Worm (Caenorhabditis elegans): ENCODE results near the gene F13H10.8.

F13H10.8 gene

ce11 chrIV:11019962-11020550 is at the start of gene F13H10.8:
F13H10.8 (plus strand) TSS chrIV:11020517.
- TF ChIP-seq T26A8.4 (GFP tag; IDR thresholded peaks at IDR 0.05), result no peak
- peak; percentile 30 for TF ChIP-seq hlh-30 (tag; optimal IDR thresholded peaks at IDR 0.05; ENCODE audit: insufficient read depth)
- peak; percentile 21 for TF ChIP-seq mep-1 (tag; optimal IDR thresholded peaks at IDR 0.05)
- no peak for TF ChIP-seq Y105C5A.15 (GFP tag; IDR thresholded peaks at IDR 0.05)
- peak; percentile 58 for TF ChIP-seq pqm-1 (tag; optimal IDR thresholded peaks at IDR 0.05)
- no peak for TF ChIP-seq daf-16 (GFP tag; optimal IDR thresholded peaks at IDR 0.05)
- TF ChIP-seq daf-16 (tag; optimal IDR thresholded peaks at IDR 0.05), result peak; percentile 66
- TF ChIP-seq mxl-3 (GFP tag; optimal IDR thresholded peaks at IDR 0.05), result peak; percentile 7
- peak; percentile 66 for TF ChIP-seq dve-1 (tag; optimal IDR thresholded peaks at IDR 0.05; ENCODE audit: insufficient read depth)
- peak; percentile 32 for TF ChIP-seq mes-2 (tag; optimal IDR thresholded peaks at IDR 0.05; ENCODE audit: poor library complexity, severe bottlenecking)
- peak; percentile 3 for TF ChIP-seq nhr-77 (tag; optimal IDR thresholded peaks at IDR 0.05)
- no peak for TF ChIP-seq mxl-2 (GFP tag; conservative IDR thresholded peaks at IDR 0.05)
- peak; percentile 47; the same call in 1 of the 2 replicates for TF ChIP-seq php-3 (GFP tag; IDR thresholded peaks at IDR 0.05)
- no peak for TF ChIP-seq jun-1 (tag; optimal IDR thresholded peaks at IDR 0.05)
- 0 out of 2 replicates have a peak, but pooled peaks have one; percentile 51 for TF ChIP-seq lin-1 (GFP tag; IDR thresholded peaks at IDR 0.05)
- TF ChIP-seq hlh-11 (tag; optimal IDR thresholded peaks at IDR 0.05), result peak; percentile 69
- 0 out of 2 replicates have a peak, but pooled peaks have one; percentile 8 for TF ChIP-seq pha-4 (GFP tag; IDR thresholded peaks at IDR 0.05)
- TF ChIP-seq pha-4 (tag; optimal IDR thresholded peaks at IDR 0.05), result peak; percentile 85
- peak; percentile 69 for TF ChIP-seq nhr-28 (tag; optimal IDR thresholded peaks at IDR 0.05)
- TF ChIP-seq lsy-2 (tag; optimal IDR thresholded peaks at IDR 0.05), result peak in 1 of 2 experiments; percentile 38
- peak; percentile 92 for TF ChIP-seq lin-38 (GFP tag; IDR thresholded peaks at IDR 0.05)
- peak; percentile 76 for TF ChIP-seq dmd-6 (GFP tag; IDR thresholded peaks at IDR 0.05)
- peak in 1 of 2 experiments; percentile 44 for TF ChIP-seq mdl-1 (tag; optimal IDR thresholded peaks at IDR 0.05)

DNA sequence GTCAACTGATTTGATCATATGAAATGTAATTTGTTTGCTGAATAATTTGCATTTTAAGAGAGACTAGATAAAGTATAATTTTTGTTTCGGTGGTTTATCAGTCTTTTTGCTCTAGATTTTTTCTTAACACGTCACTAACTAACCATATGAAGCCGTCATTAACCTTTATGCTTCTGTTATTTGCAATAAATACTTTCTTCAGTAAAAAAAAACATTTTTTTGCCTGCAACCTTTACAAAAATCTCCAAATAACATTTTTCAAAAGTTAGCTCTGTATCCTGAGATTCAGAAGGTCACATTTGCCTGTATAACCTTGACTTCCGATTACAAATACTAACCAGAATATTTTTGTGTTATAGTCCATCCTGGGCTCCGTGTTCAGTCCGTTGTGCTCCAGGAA is 49.5 kb upstream of the F13H10.8 start:
- peak; percentile 91 for TF ChIP-seq aha-1 (tag)
- TF ChIP-seq set-16 (GFP tag; IDR thresholded peaks at IDR 0.05), result no peak

ce11 chrIV:10971636-10972199 is 48.6 kb upstream of the F13H10.8 start:
- peak; percentile 17 for TF ChIP-seq hlh-11 (tag; optimal IDR thresholded peaks at IDR 0.05)
- TF ChIP-seq dmd-6 (GFP tag; IDR thresholded peaks at IDR 0.05), result 0 out of 2 replicates have a peak, but pooled peaks have one; percentile 5
- no peak for TF ChIP-seq R02D3.7 (tag; optimal IDR thresholded peaks at IDR 0.05)
- TF ChIP-seq lin-13 (GFP tag; optimal IDR thresholded peaks at IDR 0.05), result no peak
- peak; percentile 71 for TF ChIP-seq nhr-25 (tag; optimal IDR thresholded peaks at IDR 0.05; ENCODE audit: borderline replicate concordance, insufficient read depth)
- TF ChIP-seq daf-12 (tag; optimal IDR thresholded peaks at IDR 0.05), result no peak
- no peak for TF ChIP-seq mep-1 (tag; optimal IDR thresholded peaks at IDR 0.05)
- peak; percentile 65 for TF ChIP-seq nhr-28 (tag; optimal IDR thresholded peaks at IDR 0.05)
- no peak for TF ChIP-seq nhr-48 (tag; optimal IDR thresholded peaks at IDR 0.05)
- no peak for TF ChIP-seq gei-8 (GFP tag; optimal IDR thresholded peaks at IDR 0.05)
- TF ChIP-seq mxl-3 (GFP tag; optimal IDR thresholded peaks at IDR 0.05), result peak; percentile 28
- TF ChIP-seq ztf-7 (tag; optimal IDR thresholded peaks at IDR 0.05), result no peak
- TF ChIP-seq mdl-1 (tag; optimal IDR thresholded peaks at IDR 0.05), result no peak
- TF ChIP-seq duxl-1 (tag; optimal IDR thresholded peaks at IDR 0.05; ENCODE audit: poor library complexity), result no peak
- TF ChIP-seq ces-1 (GFP tag; optimal IDR thresholded peaks at IDR 0.05), result no peak
- no peak for TF ChIP-seq aha-1 (tag)
- TF ChIP-seq Y75B8A.6 (GFP tag; IDR thresholded peaks at IDR 0.05), result no peak
- no peak for TF ChIP-seq madf-5 (GFP tag; IDR thresholded peaks at IDR 0.05)
- TF ChIP-seq F44E2.7 (GFP tag; IDR thresholded peaks at IDR 0.05), result no peak
- TF ChIP-seq spr-1 (tag; optimal IDR thresholded peaks at IDR 0.05), result no peak
- no peak for TF ChIP-seq lin-29 (GFP tag; IDR thresholded peaks at IDR 0.05)
- peak in 1 of 2 experiments; percentile 95 for TF ChIP-seq unc-62 (GFP tag; optimal IDR thresholded peaks at IDR 0.05 in 1 of 2)
- TF ChIP-seq unc-62 (tag; optimal IDR thresholded peaks at IDR 0.05), result no peak
- peak; percentile 23 for TF ChIP-seq dve-1 (tag; optimal IDR thresholded peaks at IDR 0.05; ENCODE audit: insufficient read depth)
- no peak for TF ChIP-seq egl-27 (tag; optimal IDR thresholded peaks at IDR 0.05)
- TF ChIP-seq madf-9 (GFP tag; conservative IDR thresholded peaks at IDR 0.05), result no peak
- no peak for TF ChIP-seq zfp-2 (tag; optimal IDR thresholded peaks at IDR 0.05)
- TF ChIP-seq dpl-1 (GFP tag; optimal IDR thresholded peaks at IDR 0.05), result no peak
- peak; percentile 26 for TF ChIP-seq hlh-30 (tag; optimal IDR thresholded peaks at IDR 0.05; ENCODE audit: insufficient read depth)

Data from whole organism, L4 larva.